Worm (Caenorhabditis elegans): ENCODE measurements around the gene C18H7.6.

The C18H7.6 gene

ce11 chrIV:593029-593428 is 744 bp upstream of the C18H7.6 start, which contains the start of gene C18H7.4:
C18H7.4 (plus strand) TSS chrIV:593329.
- TF ChIP-seq ama-1 (optimal IDR thresholded peaks at IDR 0.05) (no peak), hlh-8 (tag; optimal IDR thresholded peaks at IDR 0.05) (no peak), fkh-6 (tag; optimal IDR thresholded peaks at IDR 0.05) (no peak), ceh-19 (GFP tag; optimal IDR thresholded peaks at IDR 0.05) (no peak), dmd-4 (tag; optimal IDR thresholded peaks at IDR 0.05; ENCODE audit: borderline replicate concordance) (no peak), unc-55 (GFP tag; optimal IDR thresholded peaks at IDR 0.05) (no peak), lin-11 (tag; optimal IDR thresholded peaks at IDR 0.05) (no peak), pax-1 (tag; optimal IDR thresholded peaks at IDR 0.05) (no peak), pat-9 (tag; optimal IDR thresholded peaks at IDR 0.05) (no peak), ceh-2 (tag; optimal IDR thresholded peaks at IDR 0.05) (no peak), unc-3 (GFP tag; conservative IDR thresholded peaks at IDR 0.05) (no peak), unc-3 (tag; optimal IDR thresholded peaks at IDR 0.05) (no peak), sdc-2 (tag; optimal IDR thresholded peaks at IDR 0.05) (no peak), gmeb-2 (tag; optimal IDR thresholded peaks at IDR 0.05) (no peak), pqm-1 (tag; optimal IDR thresholded peaks at IDR 0.05) (no peak)

- TF ChIP-seq elt-4 (tag; optimal IDR thresholded peaks at IDR 0.05) = no peak
- TF ChIP-seq ceh-18 (tag; optimal IDR thresholded peaks at IDR 0.05) = no peak
- TF ChIP-seq odd-2 (tag; optimal IDR thresholded peaks at IDR 0.05) = no peak
- TF ChIP-seq ceh-22 (tag; optimal IDR thresholded peaks at IDR 0.05) = no peak
- TF ChIP-seq ets-4 (tag; optimal IDR thresholded peaks at IDR 0.05) = no peak
- TF ChIP-seq hlh-13 (GFP tag; optimal IDR thresholded peaks at IDR 0.05) = no peak
- no peak for TF ChIP-seq unc-42 (tag; optimal IDR thresholded peaks at IDR 0.05)
- no peak for TF ChIP-seq pax-1 (tag; optimal IDR thresholded peaks at IDR 0.05)
- TF ChIP-seq T23F11.4 (GFP tag; optimal IDR thresholded peaks at IDR 0.05) = no peak
- TF ChIP-seq ceh-30 (tag; optimal IDR thresholded peaks at IDR 0.05) = no peak
- TF ChIP-seq lim-6 (tag; optimal IDR thresholded peaks at IDR 0.05) = no peak
- no peak for TF ChIP-seq pha-2 (tag; optimal IDR thresholded peaks at IDR 0.05)
Measured at ce11 chrIV:587729-588128, 4.6 kb downstream of the C18H7.6 start, which contains the start of gene C18H7.12. C18H7.12 (minus strand) TSS chrIV:587829.

- no peak for TF ChIP-seq fkh-6 (tag; optimal IDR thresholded peaks at IDR 0.05)
Measured at ce11 chrIV:584039-584438, 8.2 kb downstream of the C18H7.6 start.

- TF ChIP-seq che-1 (tag; optimal IDR thresholded peaks at IDR 0.05) (no peak), ref-2 (tag; optimal IDR thresholded peaks at IDR 0.05) (no peak), hlh-8 (tag; optimal IDR thresholded peaks at IDR 0.05) (no peak), ama-1 (optimal IDR thresholded peaks at IDR 0.05) (no peak)
Measured at ce11 chrIV:582130-582529, 10.2 kb downstream of the C18H7.6 start, which contains the start of gene F56A11.6. F56A11.6 (minus strand) TSS chrIV:582230.

ce11 chrIV:580512-580911 is 11.8 kb downstream of the C18H7.6 start:
- TF ChIP-seq pqm-1 (tag; optimal IDR thresholded peaks at IDR 0.05) (no peak), ets-4 (tag; optimal IDR thresholded peaks at IDR 0.05) (no peak), T23F11.4 (GFP tag; optimal IDR thresholded peaks at IDR 0.05) (no peak), eyg-1 (tag; optimal IDR thresholded peaks at IDR 0.05) (no peak), ceh-6 (GFP tag; optimal IDR thresholded peaks at IDR 0.05) (no peak), nhr-11 (tag; optimal IDR thresholded peaks at IDR 0.05) (no peak), sdc-2 (tag; optimal IDR thresholded peaks at IDR 0.05) (no peak), ceh-22 (tag; optimal IDR thresholded peaks at IDR 0.05) (no peak), C08G9.2 (tag; optimal IDR thresholded peaks at IDR 0.05) (no peak), C38D4.7 (GFP tag; optimal IDR thresholded peaks at IDR 0.05) (no peak)

- peak; percentile 22 for TF ChIP-seq fkh-6 (tag; optimal IDR thresholded peaks at IDR 0.05)
- no peak for TF ChIP-seq nhr-11 (tag; optimal IDR thresholded peaks at IDR 0.05)
- TF ChIP-seq tbx-2 (tag; optimal IDR thresholded peaks at IDR 0.05) = peak; percentile 27
- no peak for TF ChIP-seq hlh-15 (tag; optimal IDR thresholded peaks at IDR 0.05)
- TF ChIP-seq ref-2 (tag; optimal IDR thresholded peaks at IDR 0.05) = peak; percentile 3
- TF ChIP-seq nfya-1 (tag; optimal IDR thresholded peaks at IDR 0.05) = peak; percentile 1
Measured at ce11 chrIV:572487-572886, 19.8 kb downstream of the C18H7.6 start, which contains the start of gene gex-2. gex-2 (plus strand) TSS chrIV:572769.

All from whole organism, late embryonic.